Fruit fly (Drosophila melanogaster) whole organism, embryonic: ENCODE results near the gene Elp5.
A peak's percentile ranks its signal among the peaks of the same experiment; 100 is the strongest.

Experiments
- ATbp ChIP-seq: fragments of 200-800 bp; sonication (Bioruptor generic); optimal IDR thresholded peaks from 2 replicates; lab custom pipeline; 2017; ENCODE audit warnings: missing biosample characterization, mild to moderate bottlenecking, missing genetic modification characterization, missing genetic modification reagents
- Awh ChIP-seq: fragments of 200-800 bp; sonication (Bioruptor generic); IDR thresholded peaks from 2 replicates; pipeline ENCODE4, ENCODE4 v1.3.6; 2022; ENCODE audit warnings: missing biosample characterization, missing genetic modification characterization
- B-H1 ChIP-seq: fragments of 200-800 bp; sonication (Bioruptor generic); IDR thresholded peaks from 3 replicates; pipeline ENCODE4 v1.3.6; 2022; ENCODE audit warnings: missing biosample characterization, missing genetic modification characterization
- CG10321 ChIP-seq: fragments of 200-800 bp; sonication (Bioruptor generic); IDR thresholded peaks from 2 replicates; pipeline ENCODE4 v1.3.6; 2022; ENCODE audit warnings: missing biosample characterization, missing genetic modification characterization
- CG11085 ChIP-seq: fragments of 200-800 bp; sonication (Bioruptor generic); IDR thresholded peaks from 2 replicates; pipeline ENCODE4 v1.3.6; 2022; ENCODE audit warnings: missing biosample characterization, missing genetic modification characterization
- CG11247 ChIP-seq: fragments of 200-800 bp; sonication (Bioruptor generic); IDR thresholded peaks from 2 replicates; pipeline ENCODE4 v1.3.6; 2022; ENCODE audit warnings: missing biosample characterization, missing genetic modification characterization
- CG11695 ChIP-seq: fragments of 200-800 bp; sonication (Bioruptor generic); IDR thresholded peaks from 3 replicates; pipeline ENCODE4 v1.3.6; 2022; ENCODE audit warnings: missing biosample characterization, missing genetic modification characterization
- CG12155 ChIP-seq: fragments of 200-800 bp; sonication (Bioruptor generic); optimal IDR thresholded peaks from 3 replicates; lab custom pipeline; 2016; ENCODE audit warnings: missing biosample characterization, missing genetic modification characterization
- CG12299 ChIP-seq: fragments of 200-800 bp; sonication (Bioruptor generic); optimal IDR thresholded peaks from 2 replicates; lab custom pipeline; 2018; ENCODE audit warnings: missing biosample characterization, mild to moderate bottlenecking, missing genetic modification characterization
- CG12744 ChIP-seq: fragments of 200-800 bp; sonication (Bioruptor generic); optimal IDR thresholded peaks from 2 replicates; lab custom pipeline; 2016; ENCODE audit warnings: missing biosample characterization, missing genetic modification characterization
- CG13123 ChIP-seq: fragments of 200-800 bp; sonication (Bioruptor generic); optimal IDR thresholded peaks from 2 replicates; lab custom pipeline; 2016; ENCODE audit warnings: missing biosample characterization, missing genetic modification characterization
- CG14014 ChIP-seq: fragments of 200-800 bp; sonication (Bioruptor generic); IDR thresholded peaks from 2 replicates; pipeline ENCODE4 v1.3.6; 2022; ENCODE audit warnings: missing biosample characterization, missing genetic modification characterization
- CG1792 ChIP-seq: fragments of 200-800 bp; sonication (Bioruptor generic); optimal IDR thresholded peaks from 2 replicates; lab custom pipeline; 2016; ENCODE audit warnings: missing biosample characterization, missing genetic modification characterization
- CG18599 ChIP-seq: fragments of 200-800 bp; sonication (Bioruptor generic); optimal IDR thresholded peaks from 3 replicates; lab custom pipeline; 2017; ENCODE audit warnings: missing biosample characterization, missing genetic modification characterization, mild to moderate bottlenecking, moderate library complexity, missing genetic modification reagents
- CG2678 ChIP-seq: fragments of 200-800 bp; sonication (Bioruptor generic); optimal IDR thresholded peaks from 3 replicates; lab custom pipeline; 2019; ENCODE audit warnings: missing biosample characterization, mild to moderate bottlenecking, missing genetic modification characterization, moderate library complexity
- CG2875 ChIP-seq: fragments of 200-800 bp; sonication (Bioruptor generic); optimal IDR thresholded peaks from 2 replicates; lab custom pipeline; 2017; ENCODE audit warnings: missing biosample characterization, mild to moderate bottlenecking, missing genetic modification characterization, missing genetic modification reagents
- CG30403 ChIP-seq: fragments of 200-800 bp; sonication (Bioruptor generic); optimal IDR thresholded peaks from 3 replicates; lab custom pipeline; 2016; ENCODE audit warnings: missing biosample characterization, missing genetic modification characterization
- CG32532 ChIP-seq: fragments of 200-800 bp; sonication (Bioruptor generic); IDR thresholded peaks from 2 replicates; pipeline ENCODE4 v1.3.6; 2022; ENCODE audit warnings: missing biosample characterization, missing genetic modification characterization
- CG3726 ChIP-seq: fragments of 200-800 bp; sonication (Bioruptor generic); IDR thresholded peaks from 3 replicates; pipeline ENCODE4, ENCODE4 v1.3.6; 2022; ENCODE audit warnings: missing biosample characterization, missing genetic modification characterization
- CG4617 ChIP-seq: fragments of 200-800 bp; sonication (Bioruptor generic); optimal IDR thresholded peaks from 3 replicates; lab custom pipeline; 2016; ENCODE audit warnings: missing biosample characterization, missing genetic modification characterization, borderline replicate concordance
- CG4707 ChIP-seq: fragments of 200-800 bp; sonication (Bioruptor generic); optimal IDR thresholded peaks from 2 replicates; lab custom pipeline; 2018; ENCODE audit warnings: missing biosample characterization, mild to moderate bottlenecking, missing genetic modification characterization, moderate library complexity
- CG7556 ChIP-seq: fragments of 200-800 bp; sonication (Bioruptor generic); optimal IDR thresholded peaks from 2 replicates; lab custom pipeline; 2017; ENCODE audit warnings: missing biosample characterization, mild to moderate bottlenecking, missing genetic modification characterization
- CG9609 ChIP-seq: fragments of 200-800 bp; sonication (Bioruptor generic); optimal IDR thresholded peaks from 3 replicates; lab custom pipeline; 2016; ENCODE audit warnings: missing biosample characterization, missing genetic modification characterization
- Camta ChIP-seq: fragments of 200-800 bp; sonication (Bioruptor generic); optimal IDR thresholded peaks from 2 replicates; lab custom pipeline; 2016; ENCODE audit warnings: missing biosample characterization, missing genetic modification characterization
- CkIIα-i1 ChIP-seq: fragments of 200-800 bp; sonication (Bioruptor generic); IDR thresholded peaks from 2 replicates; pipeline ENCODE4 v1.3.6; 2022; ENCODE audit warnings: missing biosample characterization, missing genetic modification characterization
- Dad ChIP-seq: fragments of 200-800 bp; sonication (Bioruptor generic); optimal IDR thresholded peaks from 3 replicates; lab custom pipeline; 2016; ENCODE audit warnings: missing biosample characterization, missing genetic modification characterization
- Fer1 ChIP-seq: fragments of 200-800 bp; sonication (Bioruptor generic); optimal IDR thresholded peaks from 2 replicates; lab custom pipeline; 2017; ENCODE audit warnings: missing biosample characterization, mild to moderate bottlenecking, missing genetic modification characterization
- HLH3B ChIP-seq: fragments of 200-800 bp; sonication (Bioruptor generic); IDR thresholded peaks from 2 replicates; pipeline ENCODE4 v1.3.6; 2022; ENCODE audit warnings: missing biosample characterization, missing genetic modification characterization
- Hmr ChIP-seq: fragments of 200-800 bp; sonication (Bioruptor generic); optimal IDR thresholded peaks from 3 replicates; lab custom pipeline; 2017; ENCODE audit warnings: mild to moderate bottlenecking, missing biosample characterization, missing genetic modification reagents, missing genetic modification characterization
- Lhr ChIP-seq: fragments of 200-800 bp; sonication (Bioruptor generic); optimal IDR thresholded peaks from 3 replicates; lab custom pipeline; 2017; ENCODE audit warnings: mild to moderate bottlenecking, missing biosample characterization, missing genetic modification reagents, missing genetic modification characterization
- Lim3 ChIP-seq: fragments of 200-800 bp; sonication (Bioruptor generic); IDR thresholded peaks from 2 replicates; pipeline ENCODE4 v1.3.6; 2022; ENCODE audit warnings: missing biosample characterization, missing genetic modification characterization
- MESR4 ChIP-seq: fragments of 200-800 bp; sonication (Bioruptor generic); optimal IDR thresholded peaks from 2 replicates; lab custom pipeline; 2018; ENCODE audit warnings: missing biosample characterization, mild to moderate bottlenecking, missing genetic modification characterization, moderate library complexity
- Max ChIP-seq: fragments of 200-800 bp; sonication (Bioruptor generic); optimal IDR thresholded peaks from 2 replicates; lab custom pipeline; 2016; ENCODE audit warnings: missing biosample characterization, mild to moderate bottlenecking, missing genetic modification characterization
- Neu2 ChIP-seq: fragments of 200-800 bp; sonication (Bioruptor generic); optimal IDR thresholded peaks from 3 replicates; lab custom pipeline; 2016; ENCODE audit warnings: missing biosample characterization, missing genetic modification characterization, borderline replicate concordance
- Rx ChIP-seq: fragments of 200-800 bp; sonication (Bioruptor generic); IDR thresholded peaks from 2 replicates; pipeline ENCODE4 v1.3.6; 2022; ENCODE audit warnings: missing biosample characterization, missing genetic modification characterization
- al ChIP-seq: fragments of 200-800 bp; sonication (Bioruptor generic); IDR thresholded peaks from 2 replicates; pipeline ENCODE4 v1.3.6; 2022; ENCODE audit warnings: missing biosample characterization, missing genetic modification characterization
- ase ChIP-seq: fragments of 200-800 bp; sonication (Bioruptor generic); IDR thresholded peaks from 3 replicates; pipeline ENCODE4 v1.3.6; 2022; ENCODE audit warnings: missing biosample characterization, missing genetic modification characterization
- ato ChIP-seq: fragments of 200-800 bp; sonication (Bioruptor generic); IDR thresholded peaks from 2 replicates; pipeline ENCODE4 v1.3.6; 2022; ENCODE audit warnings: missing biosample characterization, missing genetic modification characterization; ENCODE audit not compliant: partially characterized antibody
- caup ChIP-seq: fragments of 200-800 bp; sonication (Bioruptor generic); optimal IDR thresholded peaks from 3 replicates; lab custom pipeline; 2017; ENCODE audit warnings: missing biosample characterization, mild to moderate bottlenecking, missing genetic modification characterization, moderate library complexity; ENCODE audit not compliant: severe bottlenecking
- ewg ChIP-seq: fragments of 200-800 bp; sonication (Bioruptor generic); optimal IDR thresholded peaks from 3 replicates; lab custom pipeline; 2017; ENCODE audit warnings: mild to moderate bottlenecking, missing biosample characterization, missing genetic modification reagents, missing genetic modification characterization
- gsb ChIP-seq: fragments of 200-800 bp; sonication (Bioruptor generic); IDR thresholded peaks from 2 replicates; pipeline ENCODE4 v1.3.6; 2022; ENCODE audit warnings: missing biosample characterization, missing genetic modification characterization
- gt ChIP-seq: fragments of 200-800 bp; sonication (Bioruptor generic); IDR thresholded peaks from 2 replicates; pipeline ENCODE4 v1.3.6; 2022; ENCODE audit warnings: missing biosample characterization, missing genetic modification characterization
- pnt ChIP-seq: fragments of 200-800 bp; sonication (Bioruptor generic); optimal IDR thresholded peaks from 3 replicates; lab custom pipeline; 2016; ENCODE audit warnings: missing biosample characterization, missing genetic modification characterization
- psq ChIP-seq: fragments of 200-800 bp; sonication (Bioruptor generic); optimal IDR thresholded peaks from 2 replicates; lab custom pipeline; 2017; ENCODE audit warnings: missing biosample characterization, missing genetic modification characterization
- ro ChIP-seq: fragments of 200-800 bp; sonication (Bioruptor generic); IDR thresholded peaks from 2 replicates; pipeline ENCODE4 v1.3.6; 2022; ENCODE audit warnings: missing biosample characterization, missing genetic modification characterization
- tio ChIP-seq: fragments of 200-800 bp; sonication (Bioruptor generic); optimal IDR thresholded peaks from 2 replicates; lab custom pipeline; 2017; ENCODE audit warnings: missing biosample characterization, missing genetic modification characterization, inconsistent platforms
- tna ChIP-seq: fragments of 200-800 bp; sonication (Bioruptor generic); IDR thresholded peaks from 2 replicates; pipeline ENCODE4 v1.3.6; 2022; ENCODE audit warnings: missing biosample characterization, missing genetic modification characterization; ENCODE audit not compliant: partially characterized antibody
- trem ChIP-seq: fragments of 200-800 bp; optimal IDR thresholded peaks from 3 replicates; lab custom pipeline; 2019; ENCODE audit warnings: missing biosample characterization, mild to moderate bottlenecking, missing genetic modification characterization, moderate library complexity
- twi ChIP-seq: fragments of 200-800 bp; optimal IDR thresholded peaks from 2 replicates; lab custom pipeline; 2019; ENCODE audit warnings: missing biosample characterization, mild to moderate bottlenecking, missing genetic modification characterization, moderate library complexity
- unc-4 ChIP-seq: fragments of 200-800 bp; sonication (Bioruptor generic); IDR thresholded peaks from 2 replicates; pipeline ENCODE4 v1.3.6; 2022; ENCODE audit warnings: missing biosample characterization, missing genetic modification characterization; ENCODE audit not compliant: partially characterized antibody

The Elp5 gene

dm6 chr3L:2262515-2262944, 5.3 kb downstream of the Elp5 start, which contains the start of the genes oxt and CG13807 (continued):
- TF ChIP-seq CG4707 (peak; percentile 30), CG9609 (GFP tag; lab: Kevin White, UChicago) (peak; percentile 59), Awh (GFP tag; lab: Robert Waterston, UW) (peak; percentile 81), CG10321 (peak; percentile 47; the same call in 1 of the 2 replicates), CG30403 (GFP tag; lab: Kevin White, UChicago) (peak; percentile 93), CG3726 (GFP tag; lab: Robert Waterston, UW) (peak; percentile 85; the same call in 2 of the 3 replicates), B-H1 (GFP tag; lab: Robert Waterston, UW) (peak; percentile 89), trem (peak; percentile 88), unc-4 (GFP tag; lab: Robert Waterston, UW) (peak; percentile 36; the same call in 1 of the 2 replicates), Lim3 (GFP tag; lab: Robert Waterston, UW) (peak; percentile 42; the same call in 1 of the 2 replicates), Hmr (GFP tag; lab: Kevin White, UChicago) (peak; percentile 89), ato (GFP tag; lab: Robert Waterston, UW) (no peak), Camta (GFP tag; lab: Kevin White, UChicago) (peak; percentile 67), CG12744 (peak; percentile 57), CG18599 (peak; percentile 83), ase (GFP tag; lab: Robert Waterston, UW) (peak; percentile 92), CG4617 (GFP tag; lab: Kevin White, UChicago) (peak; percentile 95), CG11247 (peak; percentile 88), CG32532 (GFP tag; lab: Robert Waterston, UW) (peak; percentile 94), ro (peak; percentile 52; the same call in 1 of the 2 replicates), CkIIα-i1 (GFP tag; lab: Robert Waterston, UW) (no peak), gt (GFP tag; lab: Robert Waterston, UW) (peak; percentile 57), CG11085 (GFP tag; lab: Robert Waterston, UW) (peak; percentile 85), CG13123 (GFP tag; lab: Kevin White, UChicago) (peak; percentile 60), Dad (peak; percentile 39), Fer1 (peak; percentile 81), twi (tag; lab: Kevin White, UChicago) (peak; percentile 88), CG12155 (GFP tag; lab: Kevin White, UChicago) (peak; percentile 84), tio (GFP tag; lab: Kevin White, UChicago) (no peak), CG12299 (tag; lab: Kevin White, UChicago) (peak; percentile 82), ewg (GFP tag; lab: Kevin White, UChicago) (peak; percentile 80), Lhr (GFP tag; lab: Kevin White, UChicago) (peak; percentile 80), Max (GFP tag; lab: Kevin White, UChicago) (peak; percentile 88), CG2875 (peak; percentile 78), CG1792 (GFP tag; lab: Kevin White, UChicago) (no peak), MESR4 (peak; percentile 67), Rx (GFP tag; lab: Robert Waterston, UW) (peak; percentile 80), psq (GFP tag; lab: Kevin White, UChicago) (peak; percentile 50), al (GFP tag; lab: Robert Waterston, UW) (peak; percentile 87), CG11695 (peak; percentile 84), tna (GFP tag; lab: Robert Waterston, UW) (no peak), CG14014 (GFP tag; lab: Robert Waterston, UW) (peak; percentile 87), Neu2 (no peak), CG7556 (GFP tag; lab: Kevin White, UChicago) (peak; percentile 82), caup (GFP tag; lab: Kevin White, UChicago) (peak; percentile 85), pnt (GFP tag; lab: Kevin White, UChicago) (peak; percentile 58), gsb (GFP tag; lab: Robert Waterston, UW) (peak; percentile 82), ATbp (GFP tag; lab: Kevin White, UChicago) (peak; percentile 78), CG2678 (tag; lab: Kevin White, UChicago) (peak; percentile 89), HLH3B (GFP tag; lab: Robert Waterston, UW) (peak; percentile 82)
